Fruit fly (Drosophila melanogaster): ENCODE measurements around the gene Mrp4.

Gene Mrp4

dm6 chr3R:11613252-11614036 is 44.4 kb downstream of the Mrp4 start (continued):
- TF ChIP-seq CG6683 (GFP tag; optimal IDR thresholded peaks at IDR 0.05), result no peak
- peak; percentile 47 for TF ChIP-seq Blimp-1 (GFP tag; optimal IDR thresholded peaks at IDR 0.05)
- TF ChIP-seq Pdp1 (GFP tag; optimal IDR thresholded peaks at IDR 0.05), result peak; percentile 6 to 70
- peak; percentile 45; the same call in 1 of the 2 replicates for TF ChIP-seq Nf-YA (GFP tag; IDR thresholded peaks at IDR 0.05)
- peak; percentile 23 for TF ChIP-seq Dip3 (GFP tag; optimal IDR thresholded peaks at IDR 0.05)
- no peak for TF ChIP-seq hth (optimal IDR thresholded peaks at IDR 0.05)
- TF ChIP-seq CG2129 (GFP tag; IDR thresholded peaks at IDR 0.05; ENCODE audit: partially characterized antibody), result no peak
- no peak for TF ChIP-seq rib (GFP tag; IDR thresholded peaks at IDR 0.05)
- TF ChIP-seq onecut (GFP tag; IDR thresholded peaks at IDR 0.05), result peak; percentile 67
- TF ChIP-seq CG8281 (tag; optimal IDR thresholded peaks at IDR 0.05), result no peak
- peak; percentile 72 for TF ChIP-seq CG8944 (GFP tag; optimal IDR thresholded peaks at IDR 0.05)
- TF ChIP-seq trh (GFP tag; optimal IDR thresholded peaks at IDR 0.05), result peak; percentile 51
- TF ChIP-seq HHEX (GFP tag; optimal IDR thresholded peaks at IDR 0.05), result peak; percentile 31
- TF ChIP-seq CG16863 (GFP tag; optimal IDR thresholded peaks at IDR 0.05), result peak; percentile 34
- TF ChIP-seq CG4854 (GFP tag; optimal IDR thresholded peaks at IDR 0.05), result peak; percentile 65
- no peak for TF ChIP-seq CG5953 (GFP tag; IDR thresholded peaks at IDR 0.05)
- peak; percentile 42 for TF ChIP-seq HLH54F (GFP tag; optimal IDR thresholded peaks at IDR 0.05)
- no peak for TF ChIP-seq vfl (GFP tag; optimal IDR thresholded peaks at IDR 0.05)
- peak in 1 of 2 experiments; percentile 54 for TF ChIP-seq bsh (GFP tag; optimal IDR thresholded peaks at IDR 0.05)
- TF ChIP-seq HLH4C (GFP tag; IDR thresholded peaks at IDR 0.05; ENCODE audit: partially characterized antibody), result no peak
- no peak for TF ChIP-seq hb (GFP tag; IDR thresholded peaks at IDR 0.05; ENCODE audit: partially characterized antibody)
- peak; percentile 4 for TF ChIP-seq Deaf1 (tag; optimal IDR thresholded peaks at IDR 0.05)
- TF ChIP-seq sr (GFP tag; IDR thresholded peaks at IDR 0.05), result no peak
- TF ChIP-seq ato (GFP tag; IDR thresholded peaks at IDR 0.05; ENCODE audit: partially characterized antibody), result no peak
- TF ChIP-seq CG9215 (GFP tag; IDR thresholded peaks at IDR 0.05), result peak; percentile 54
- TF ChIP-seq BtbVII (GFP tag; optimal IDR thresholded peaks at IDR 0.05), result no peak
- TF ChIP-seq ken (GFP tag; IDR thresholded peaks at IDR 0.05), result peak; percentile 74; the same call in 2 of the 3 replicates
- peak; percentile 50 for TF ChIP-seq Ets97D (GFP tag; optimal IDR thresholded peaks at IDR 0.05)
- no peak for TF ChIP-seq CG18011 (GFP tag; optimal IDR thresholded peaks at IDR 0.05)
- peak; percentile 66 for TF ChIP-seq tin (GFP tag; optimal IDR thresholded peaks at IDR 0.05)
- no peak for TF ChIP-seq CG34224 (GFP tag; IDR thresholded peaks at IDR 0.05; ENCODE audit: partially characterized antibody)
- no peak for TF ChIP-seq CG10565 (GFP tag; optimal IDR thresholded peaks at IDR 0.05)
- TF ChIP-seq dan (GFP tag; IDR thresholded peaks at IDR 0.05), result no peak; the same call in 1 of the 2 replicates
- TF ChIP-seq al (GFP tag; IDR thresholded peaks at IDR 0.05), result no peak
- peak; percentile 22 for TF ChIP-seq Bteb2 (GFP tag; optimal IDR thresholded peaks at IDR 0.05)
- peak; percentile 83 for TF ChIP-seq CG7745 (tag; optimal IDR thresholded peaks at IDR 0.05)
- TF ChIP-seq tna (GFP tag; IDR thresholded peaks at IDR 0.05; ENCODE audit: partially characterized antibody), result no peak
- TF ChIP-seq CG12942 (GFP tag; optimal IDR thresholded peaks at IDR 0.05), result peak; percentile 62
- TF ChIP-seq twi (tag; optimal IDR thresholded peaks at IDR 0.05), result peak; percentile 32
- TF ChIP-seq CG10321 (GFP tag; IDR thresholded peaks at IDR 0.05), result no peak
- no peak for TF ChIP-seq Hr39 (optimal IDR thresholded peaks at IDR 0.05)
- peak; percentile 67 for TF ChIP-seq chn (GFP tag; optimal IDR thresholded peaks at IDR 0.05)
- TF ChIP-seq D (optimal IDR thresholded peaks at IDR 0.05), result no peak
- peak; percentile 29 for TF ChIP-seq D (GFP tag; optimal IDR thresholded peaks at IDR 0.05)
- TF ChIP-seq CG11085 (GFP tag; IDR thresholded peaks at IDR 0.05), result peak; percentile 56
- peak; percentile 32 for TF ChIP-seq CG18619 (GFP tag; optimal IDR thresholded peaks at IDR 0.05)
- no peak for TF ChIP-seq sima (GFP tag; optimal IDR thresholded peaks at IDR 0.05)
- TF ChIP-seq HLH3B (GFP tag; IDR thresholded peaks at IDR 0.05), result peak; percentile 65
- TF ChIP-seq sc (optimal IDR thresholded peaks at IDR 0.05), result no peak
- peak; percentile 22 for TF ChIP-seq sc (GFP tag; optimal IDR thresholded peaks at IDR 0.05)
